Fruit fly (Drosophila melanogaster): Measurements from ENCODE around the gene Dora.

Gene Dora

DNA sequence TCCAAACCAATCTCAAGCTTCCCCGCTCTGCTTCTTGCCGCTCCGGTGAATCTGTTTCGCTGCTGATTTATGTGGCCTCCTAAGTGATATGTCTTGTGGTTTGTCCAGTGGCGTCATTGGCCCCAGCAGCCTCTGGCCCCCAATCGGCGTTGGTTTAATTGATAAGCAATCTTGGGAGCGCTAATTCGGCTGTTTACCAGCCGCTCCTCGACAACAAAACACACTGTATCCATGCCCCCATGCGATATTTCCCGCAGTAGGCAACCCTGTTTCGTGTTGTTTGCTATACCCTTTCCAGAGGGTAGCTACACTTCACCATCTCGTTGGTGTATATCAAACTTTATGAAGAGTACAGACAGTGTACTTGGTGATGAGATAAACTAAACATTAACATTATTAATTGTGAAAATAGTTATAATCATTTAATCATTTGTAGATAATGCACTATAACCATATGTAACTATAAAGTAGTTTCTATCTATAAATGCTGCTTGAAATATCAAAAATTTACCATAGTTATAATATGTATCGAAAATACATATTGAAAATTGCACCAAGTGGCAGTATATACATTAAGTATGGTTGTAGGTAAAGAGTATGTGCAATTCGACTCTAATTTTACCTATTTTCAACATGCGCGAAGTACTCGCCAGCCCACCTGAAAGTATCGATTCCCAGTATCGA is 15.3 kb upstream of the Dora start, which contains the start of gene shop (continued):
- peak; percentile 77 to 85 for TF ChIP-seq ss (GFP tag; optimal IDR thresholded peaks at IDR 0.05)
- TF ChIP-seq achi (GFP tag; optimal IDR thresholded peaks at IDR 0.05) = peak; percentile 88
- TF ChIP-seq topi (GFP tag; optimal IDR thresholded peaks at IDR 0.05) = peak; percentile 92
- peak; percentile 68 for TF ChIP-seq Gug (GFP tag; IDR thresholded peaks at IDR 0.05)
- TF ChIP-seq Sox102F (GFP tag; optimal IDR thresholded peaks at IDR 0.05) = peak; percentile 82
- TF ChIP-seq CG9139 (GFP tag; optimal IDR thresholded peaks at IDR 0.05) = peak; percentile 78
- peak; percentile 83 for TF ChIP-seq Sox15 (GFP tag; optimal IDR thresholded peaks at IDR 0.05)
- peak; percentile 81 for TF ChIP-seq fd59A (GFP tag; optimal IDR thresholded peaks at IDR 0.05)
- peak; percentile 85 for TF ChIP-seq CG6792 (GFP tag; optimal IDR thresholded peaks at IDR 0.05)
- TF ChIP-seq Blimp-1 (GFP tag; optimal IDR thresholded peaks at IDR 0.05) = peak; percentile 73
- peak; percentile 56 to 87 for TF ChIP-seq salr (GFP tag; optimal IDR thresholded peaks at IDR 0.05)
- peak; percentile 54 for TF ChIP-seq dac (GFP tag; optimal IDR thresholded peaks at IDR 0.05)
- TF ChIP-seq CG1621 (tag; optimal IDR thresholded peaks at IDR 0.05) = peak; percentile 63
- TF ChIP-seq esn (GFP tag; optimal IDR thresholded peaks at IDR 0.05) = peak; percentile 92
- peak; percentile 90 for TF ChIP-seq pdm3 (GFP tag; optimal IDR thresholded peaks at IDR 0.05)
- TF ChIP-seq CG10631 (GFP tag; optimal IDR thresholded peaks at IDR 0.05) = peak; percentile 90
- TF ChIP-seq CG8632 (GFP tag; optimal IDR thresholded peaks at IDR 0.05) = peak; percentile 88
- TF ChIP-seq lz (GFP tag; optimal IDR thresholded peaks at IDR 0.05) = peak; percentile 93
- peak; percentile 58 for TF ChIP-seq CG6854 (GFP tag; optimal IDR thresholded peaks at IDR 0.05)
- TF ChIP-seq CG32006 (GFP tag; optimal IDR thresholded peaks at IDR 0.05) = peak; percentile 94
- TF ChIP-seq Met (GFP tag; optimal IDR thresholded peaks at IDR 0.05) = peak; percentile 86
- TF ChIP-seq spab (GFP tag; optimal IDR thresholded peaks at IDR 0.05) = peak; percentile 72

DNA sequence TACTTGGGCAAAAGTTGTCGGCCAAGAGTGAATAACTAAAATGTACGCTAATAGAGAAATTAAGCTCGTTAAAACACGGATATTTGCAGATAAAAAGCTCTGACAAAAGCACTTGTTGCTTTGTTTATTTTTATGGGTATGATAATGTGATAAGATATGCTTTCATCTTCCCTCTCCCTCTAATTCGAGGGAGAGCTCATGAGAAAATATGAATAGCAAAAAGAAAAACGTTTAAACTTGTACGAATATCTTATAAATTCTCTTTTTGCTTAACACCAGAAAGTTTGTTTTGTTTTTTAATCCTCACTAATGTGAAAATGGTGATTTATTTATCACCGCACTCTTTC is 14.8 kb upstream of the Dora start:
- TF ChIP-seq CG8119 (GFP tag; IDR thresholded peaks at IDR 0.05) = 0 out of 3 replicates have a peak, but pooled peaks have one; percentile 2
- no peak for TF ChIP-seq dsx (GFP tag; optimal IDR thresholded peaks at IDR 0.05; ENCODE audit: poor library complexity, severe bottlenecking)
- TF ChIP-seq fkh (GFP tag; optimal IDR thresholded peaks at IDR 0.05) = peak; percentile 77

DNA sequence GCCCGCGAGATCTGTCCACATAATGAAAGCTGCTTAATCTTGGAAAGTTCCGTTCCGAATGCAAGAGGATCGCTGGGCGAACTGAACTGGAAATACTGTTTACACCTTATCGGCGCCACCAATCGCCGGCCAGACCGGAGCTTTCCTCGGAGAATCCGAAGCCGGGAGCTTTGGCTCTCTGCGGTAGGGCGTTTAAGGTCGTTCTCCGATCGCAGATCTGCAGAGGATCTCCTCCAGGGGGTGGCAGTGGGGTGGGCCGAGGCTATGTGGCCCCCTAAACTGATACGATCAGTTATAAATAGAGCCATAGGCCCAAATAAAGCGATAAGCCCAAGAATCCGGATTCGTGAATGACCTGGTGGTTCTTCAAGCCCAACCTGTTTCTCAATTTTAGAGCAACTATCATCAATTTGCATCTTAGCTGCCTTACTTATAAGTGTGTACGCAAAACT is 6.4 kb upstream of the Dora start, which contains the start of gene CG7322:
Gene CG7322, minus strand, starts transcription at position 402 of the 452 bp plus-strand sequence.
- TF ChIP-seq vri (GFP tag; optimal IDR thresholded peaks at IDR 0.05) (no peak), Eip78C (GFP tag) (peak; percentile 32), CG11762 (GFP tag; optimal IDR thresholded peaks at IDR 0.05; ENCODE audit: insufficient read depth) (no peak), CG1621 (tag; optimal IDR thresholded peaks at IDR 0.05) (peak; percentile 49), acj6 (GFP tag; optimal IDR thresholded peaks at IDR 0.05) (no peak), CG6854 (GFP tag; optimal IDR thresholded peaks at IDR 0.05) (peak; percentile 6), svp (GFP tag) (peak; percentile 98), Smox (GFP tag; optimal IDR thresholded peaks at IDR 0.05) (no peak)

DNA sequence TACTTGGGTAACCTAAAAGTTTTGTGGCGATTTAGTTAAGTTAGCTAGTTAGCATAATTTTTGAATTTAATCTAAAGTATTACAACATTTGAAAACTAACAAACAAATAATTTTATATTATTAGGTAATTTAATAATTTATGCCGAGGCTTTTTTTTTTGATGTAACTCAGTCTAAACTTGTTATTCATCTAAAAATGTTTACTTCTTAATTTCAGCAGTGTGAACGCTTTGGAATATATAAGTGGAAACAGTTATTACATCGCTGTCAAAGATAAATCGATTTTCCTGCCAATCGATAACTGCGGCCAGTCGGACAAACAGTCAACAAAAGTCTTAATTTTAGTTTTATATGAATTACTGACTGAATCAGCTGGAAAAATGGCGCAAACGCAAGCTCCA is 5.8 kb upstream of the Dora start, which contains the start of gene Usp39:
Gene Usp39, plus strand, starts transcription at position 288 of the 400 bp plus-strand sequence.
- TF ChIP-seq pdm3 (GFP tag; optimal IDR thresholded peaks at IDR 0.05) (no peak), topi (GFP tag; optimal IDR thresholded peaks at IDR 0.05) (no peak), salr (GFP tag; optimal IDR thresholded peaks at IDR 0.05) (no peak), CG9139 (GFP tag; optimal IDR thresholded peaks at IDR 0.05) (no peak), fkh (GFP tag; optimal IDR thresholded peaks at IDR 0.05) (no peak), svp (GFP tag) (no peak), Hr38 (GFP tag; optimal IDR thresholded peaks at IDR 0.05) (no peak), acj6 (GFP tag; optimal IDR thresholded peaks at IDR 0.05) (no peak), CG6163 (GFP tag; IDR thresholded peaks at IDR 0.05) (no peak), Ets96B (tag; optimal IDR thresholded peaks at IDR 0.05) (no peak), CG7368 (GFP tag; optimal IDR thresholded peaks at IDR 0.05) (no peak), fd85E (GFP tag; optimal IDR thresholded peaks at IDR 0.05) (no peak), lz (GFP tag; optimal IDR thresholded peaks at IDR 0.05) (peak; percentile 10), Met (GFP tag; optimal IDR thresholded peaks at IDR 0.05) (no peak), Gug (GFP tag; IDR thresholded peaks at IDR 0.05) (no peak), achi (GFP tag; optimal IDR thresholded peaks at IDR 0.05) (peak; percentile 83), CG6792 (GFP tag; optimal IDR thresholded peaks at IDR 0.05) (no peak), ss (GFP tag; optimal IDR thresholded peaks at IDR 0.05) (no peak), CG11902 (GFP tag; optimal IDR thresholded peaks at IDR 0.05) (no peak), CG32006 (GFP tag; optimal IDR thresholded peaks at IDR 0.05) (no peak), CG8319 (GFP tag; optimal IDR thresholded peaks at IDR 0.05) (no peak), Smox (GFP tag; optimal IDR thresholded peaks at IDR 0.05) (no peak), dsx (GFP tag; optimal IDR thresholded peaks at IDR 0.05; ENCODE audit: poor library complexity, severe bottlenecking) (no peak), cyc (GFP tag; optimal IDR thresholded peaks at IDR 0.05) (peak; percentile 5), CG11762 (GFP tag; optimal IDR thresholded peaks at IDR 0.05; ENCODE audit: insufficient read depth) (no peak), Hr39 (GFP tag; optimal IDR thresholded peaks at IDR 0.05) (no peak), CG16779 (tag; optimal IDR thresholded peaks at IDR 0.05) (no peak), CG4318 (GFP tag; optimal IDR thresholded peaks at IDR 0.05) (no peak)
